Worm (Caenorhabditis elegans): ENCODE data around the gene srd-41.

DNA sequence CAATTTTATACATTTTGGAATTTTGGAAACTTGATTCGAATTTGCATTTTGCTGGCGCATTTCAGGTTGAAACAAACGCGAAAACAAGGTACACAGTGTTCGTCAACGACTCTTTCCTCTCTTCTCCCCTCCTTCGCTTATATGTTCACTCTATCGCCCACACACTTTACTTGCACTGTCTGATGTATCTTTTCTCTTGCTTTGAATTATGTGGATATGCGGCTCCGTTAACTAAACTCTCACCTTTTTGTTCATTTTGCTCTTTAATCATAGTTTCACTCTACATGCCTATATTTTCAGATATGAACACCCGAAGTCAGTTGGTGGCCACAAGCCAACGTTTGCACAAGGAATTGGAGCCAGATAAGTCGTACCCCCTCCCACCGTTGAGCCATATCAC lies 32.3 kb upstream of the srd-41 start, which contains the start of gene W06D11.1:
- TF ChIP-seq unc-39 (tag; optimal IDR thresholded peaks at IDR 0.05) = no peak
- TF ChIP-seq nhr-76 (tag; optimal IDR thresholded peaks at IDR 0.05) = no peak
- no peak for TF ChIP-seq bed-3 (GFP tag; optimal IDR thresholded peaks at IDR 0.05)
- TF ChIP-seq unc-120 (tag; optimal IDR thresholded peaks at IDR 0.05; ENCODE audit: poor library complexity, severe bottlenecking) = no peak
- TF ChIP-seq unc-62 (GFP tag; optimal IDR thresholded peaks at IDR 0.05) = no peak
- TF ChIP-seq lin-13 (tag; optimal IDR thresholded peaks at IDR 0.05) = no peak
- no peak for TF ChIP-seq pha-4 (tag; optimal IDR thresholded peaks at IDR 0.05)
- no peak for TF ChIP-seq snpc-4 (tag; optimal IDR thresholded peaks at IDR 0.05)
- no peak for TF ChIP-seq ztf-11 (tag; optimal IDR thresholded peaks at IDR 0.05)
- no peak for TF ChIP-seq mls-2 (tag; optimal IDR thresholded peaks at IDR 0.05)
